Worm (Caenorhabditis elegans): ENCODE measurements around the gene F59B10.4.

The F59B10.4 gene

DNA sequence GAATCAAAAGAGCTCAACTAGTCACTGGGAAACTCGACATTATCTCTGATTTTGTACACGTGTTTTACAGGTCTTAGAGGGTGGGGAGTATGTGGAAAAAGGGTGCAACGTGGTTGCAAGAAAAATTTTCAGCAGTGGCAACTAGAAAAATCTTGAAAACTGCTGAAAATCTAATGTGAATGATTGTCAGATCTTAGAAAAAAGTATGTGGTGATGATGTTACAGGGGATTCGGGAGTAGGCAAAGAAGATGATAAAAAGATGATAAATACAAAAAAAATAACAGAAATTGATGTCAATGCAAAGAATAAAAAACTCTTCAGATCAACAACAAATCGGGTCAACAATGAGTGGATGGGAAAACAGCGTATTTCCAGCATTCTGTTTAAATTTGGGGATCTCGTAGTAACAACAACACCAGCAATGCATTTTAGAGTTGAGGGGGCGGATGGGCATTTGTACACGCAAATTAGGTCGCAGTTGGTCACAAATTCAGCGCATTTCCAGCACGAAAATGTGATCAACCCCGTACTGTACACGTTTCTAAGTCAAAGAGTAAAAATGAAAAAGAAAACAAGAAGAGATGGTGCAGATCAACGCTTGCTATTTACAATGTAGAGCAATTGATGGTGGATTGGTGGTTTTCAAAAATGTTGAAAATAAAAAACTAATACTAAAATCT lies 24.7 kb upstream of the F59B10.4 start (continued):
- peak in 1 of 2 experiments; percentile 33 for TF ChIP-seq lin-35 (GFP tag; optimal IDR thresholded peaks at IDR 0.05)

DNA sequence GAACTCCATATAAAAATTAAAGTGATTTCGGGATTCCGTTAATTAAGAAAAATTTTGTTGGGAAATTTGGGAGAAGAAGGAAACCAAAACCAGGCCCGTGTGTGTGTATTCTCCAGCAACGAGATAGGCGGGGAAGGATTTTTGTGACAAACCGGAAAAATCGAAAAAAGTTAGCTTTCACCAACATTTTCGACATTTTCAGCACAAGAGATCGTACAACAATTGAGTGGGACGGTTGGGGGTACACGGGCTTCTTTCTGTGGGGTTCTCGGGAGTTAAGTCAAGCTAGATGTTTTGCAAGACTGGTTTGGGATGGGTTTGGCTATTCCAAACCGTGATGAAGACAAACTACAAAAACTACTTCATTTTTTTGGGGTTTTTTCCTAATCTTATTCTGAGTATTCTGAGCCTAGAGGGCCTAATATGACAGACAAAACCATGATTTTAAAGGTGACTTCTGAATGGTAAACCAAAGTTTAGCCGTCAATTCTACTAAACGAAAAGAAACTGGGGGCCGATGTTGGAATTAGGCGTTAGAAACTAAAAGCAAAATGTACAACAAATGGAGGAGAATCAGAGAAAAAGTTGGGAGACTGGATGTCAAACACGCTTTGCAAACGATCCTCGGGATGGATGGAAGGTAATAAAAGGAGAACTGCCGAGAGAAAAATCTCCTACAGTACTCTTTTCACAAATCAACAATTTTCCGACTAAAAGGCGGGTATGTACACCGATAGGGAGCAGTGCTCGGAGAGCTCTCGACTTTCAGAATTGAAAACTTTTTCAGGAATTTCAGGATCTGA lies 23.9 kb upstream of the F59B10.4 start:
- TF ChIP-seq swsn-7 (tag; optimal IDR thresholded peaks at IDR 0.05) (no peak), ama-1 (optimal IDR thresholded peaks at IDR 0.05) (peak; percentile 74), xbp-1 (tag; optimal IDR thresholded peaks at IDR 0.05) (no peak), elt-3 (tag; optimal IDR thresholded peaks at IDR 0.05) (peak in 1 of 6 experiments; percentile 10), nhr-237 (tag; optimal IDR thresholded peaks at IDR 0.05) (no peak), ztf-4 (tag; optimal IDR thresholded peaks at IDR 0.05) (peak; percentile 73), aha-1 (tag; optimal IDR thresholded peaks at IDR 0.05) (no peak), lin-13 (GFP tag; optimal IDR thresholded peaks at IDR 0.05) (no peak), nhr-47 (tag; optimal IDR thresholded peaks at IDR 0.05) (no peak), lin-35 (GFP tag; optimal IDR thresholded peaks at IDR 0.05) (peak in 1 of 2 experiments; percentile 1), aly-2 (tag; optimal IDR thresholded peaks at IDR 0.05) (no peak), efl-1 (optimal IDR thresholded peaks at IDR 0.05) (peak in 1 of 2 experiments; percentile 8), efl-1 (GFP tag; optimal IDR thresholded peaks at IDR 0.05 in 1 of 2) (peak in 1 of 2 experiments; percentile 88), mab-9 (GFP tag; IDR thresholded peaks at IDR 0.05) (peak; percentile 17; the same call in 1 of the 2 replicates), blmp-1 (tag; optimal IDR thresholded peaks at IDR 0.05) (peak; percentile 6), hlh-4 (tag; optimal IDR thresholded peaks at IDR 0.05) (no peak), lir-3 (tag; optimal IDR thresholded peaks at IDR 0.05; ENCODE audit: poor library complexity) (no peak), hlh-17 (GFP tag; optimal IDR thresholded peaks at IDR 0.05; ENCODE audit: borderline replicate concordance) (no peak), ets-5 (GFP tag; IDR thresholded peaks at IDR 0.05) (0 out of 2 replicates have a peak, but pooled peaks have one; percentile 83), sup-37 (GFP tag; optimal IDR thresholded peaks at IDR 0.05) (peak; percentile 15)

- TF ChIP-seq pqm-1 (tag; optimal IDR thresholded peaks at IDR 0.05) (no peak), vab-15 (tag; optimal IDR thresholded peaks at IDR 0.05) (no peak), unc-98 (GFP tag; IDR thresholded peaks at IDR 0.05) (0 out of 2 replicates have a peak, but pooled peaks have one; percentile 4), mep-1 (tag; optimal IDR thresholded peaks at IDR 0.05) (peak; percentile 87), lsy-2 (tag; optimal IDR thresholded peaks at IDR 0.05) (peak; percentile 82), irx-1 (tag; optimal IDR thresholded peaks at IDR 0.05) (peak; percentile 80), elt-2 (tag; optimal IDR thresholded peaks at IDR 0.05) (peak; percentile 50), grh-1 (GFP tag; IDR thresholded peaks at IDR 0.05) (peak; percentile 74), jun-1 (tag; optimal IDR thresholded peaks at IDR 0.05) (peak; percentile 4), fkh-10 (GFP tag; optimal IDR thresholded peaks at IDR 0.05) (no peak), ets-5 (GFP tag; IDR thresholded peaks at IDR 0.05) (no peak), unc-62 (GFP tag; optimal IDR thresholded peaks at IDR 0.05) (no peak), nhr-237 (tag; optimal IDR thresholded peaks at IDR 0.05) (no peak), nhr-47 (tag; optimal IDR thresholded peaks at IDR 0.05) (peak; percentile 88), C04F5.9 (tag; optimal IDR thresholded peaks at IDR 0.05) (peak; percentile 19), egl-27 (tag; optimal IDR thresholded peaks at IDR 0.05) (no peak), fos-1 (tag; optimal IDR thresholded peaks at IDR 0.05) (no peak), fkh-8 (tag; optimal IDR thresholded peaks at IDR 0.05) (peak; percentile 46), nhr-28 (tag; optimal IDR thresholded peaks at IDR 0.05) (no peak), nhr-84 (tag; optimal IDR thresholded peaks at IDR 0.05) (no peak), snu-23 (GFP tag; optimal IDR thresholded peaks at IDR 0.05) (peak; percentile 84), nhr-76 (tag; optimal IDR thresholded peaks at IDR 0.05) (no peak), ces-1 (GFP tag; optimal IDR thresholded peaks at IDR 0.05) (no peak), isw-1 (GFP tag; IDR thresholded peaks at IDR 0.05) (peak; percentile 45; the same call in 1 of the 2 replicates), alr-1 (tag; optimal IDR thresholded peaks at IDR 0.05; ENCODE audit: borderline replicate concordance) (no peak), dsc-1 (tag; optimal IDR thresholded peaks at IDR 0.05) (peak; percentile 76), swsn-7 (tag; optimal IDR thresholded peaks at IDR 0.05) (peak; percentile 70), nhr-12 (tag; optimal IDR thresholded peaks at IDR 0.05) (no peak), nhr-71 (tag; optimal IDR thresholded peaks at IDR 0.05) (peak; percentile 89), rnt-1 (tag; optimal IDR thresholded peaks at IDR 0.05) (peak; percentile 81), efl-3 (GFP tag; optimal IDR thresholded peaks at IDR 0.05) (no peak)
Observed at ce11 chrII:10541923-10542486, 23.1 kb upstream of the F59B10.4 start, which contains the start of gene pro-1. TSS of gene pro-1 (minus strand) at chrII:10541996.

Data from whole organism, L1 larva.